Worm (Caenorhabditis elegans): Measurements from ENCODE around the gene C39B10.4.

DNA sequence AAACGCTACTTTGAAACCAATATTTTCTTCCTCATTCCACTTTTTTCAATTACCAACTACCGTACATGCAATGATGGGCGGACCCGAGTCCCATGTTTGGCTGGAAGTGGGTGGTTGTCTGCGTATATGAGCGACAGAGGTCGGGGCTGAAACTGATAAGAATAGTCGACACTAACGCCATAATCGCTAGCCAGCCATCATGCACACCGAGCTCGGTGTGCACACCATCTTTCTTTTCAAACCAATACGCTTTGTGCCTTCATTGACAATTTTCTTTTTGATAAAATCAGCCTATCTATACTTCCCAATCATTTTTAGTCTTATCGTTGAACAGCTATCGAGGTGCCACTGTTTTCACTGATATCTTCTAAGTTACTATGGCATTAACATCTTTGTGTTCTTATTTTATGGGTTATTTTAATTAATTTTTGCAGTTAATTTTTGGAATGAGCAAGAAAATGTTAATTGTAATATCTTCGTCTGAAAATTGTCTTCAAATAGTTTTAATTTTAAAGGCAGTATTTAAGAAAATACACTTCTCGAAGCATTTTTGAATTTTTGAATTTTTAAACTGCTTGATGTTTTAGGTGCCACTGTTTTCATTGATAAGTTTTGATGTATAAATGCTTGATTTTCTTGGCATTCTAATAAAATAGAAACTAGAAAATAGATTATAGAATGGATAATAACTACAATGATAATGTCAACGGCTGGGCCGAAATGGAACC lies 35.9 kb downstream of the C39B10.4 start, which contains the start of gene elt-2:
- TF ChIP-seq nhr-11 (tag; optimal IDR thresholded peaks at IDR 0.05), result no peak
- TF ChIP-seq nhr-77 (tag; optimal IDR thresholded peaks at IDR 0.05), result no peak
- no peak for TF ChIP-seq egl-27 (tag; optimal IDR thresholded peaks at IDR 0.05)
- no peak for TF ChIP-seq dmd-4 (tag; optimal IDR thresholded peaks at IDR 0.05)
- no peak for TF ChIP-seq nhr-12 (tag; optimal IDR thresholded peaks at IDR 0.05)
- no peak for TF ChIP-seq zag-1 (tag; optimal IDR thresholded peaks at IDR 0.05)
- TF ChIP-seq elt-3 (tag; optimal IDR thresholded peaks at IDR 0.05), result no peak
- no peak for TF ChIP-seq unc-62 (GFP tag; optimal IDR thresholded peaks at IDR 0.05)
- no peak for TF ChIP-seq snpc-4 (tag; optimal IDR thresholded peaks at IDR 0.05)
- TF ChIP-seq aly-2 (tag; optimal IDR thresholded peaks at IDR 0.05), result no peak
- TF ChIP-seq ama-1 (optimal IDR thresholded peaks at IDR 0.05), result no peak
- no peak for TF ChIP-seq nhr-25 (tag; optimal IDR thresholded peaks at IDR 0.05)
